Worm (Caenorhabditis elegans): ENCODE measurements around the gene ZK666.1.

ZK666.1 gene

DNA sequence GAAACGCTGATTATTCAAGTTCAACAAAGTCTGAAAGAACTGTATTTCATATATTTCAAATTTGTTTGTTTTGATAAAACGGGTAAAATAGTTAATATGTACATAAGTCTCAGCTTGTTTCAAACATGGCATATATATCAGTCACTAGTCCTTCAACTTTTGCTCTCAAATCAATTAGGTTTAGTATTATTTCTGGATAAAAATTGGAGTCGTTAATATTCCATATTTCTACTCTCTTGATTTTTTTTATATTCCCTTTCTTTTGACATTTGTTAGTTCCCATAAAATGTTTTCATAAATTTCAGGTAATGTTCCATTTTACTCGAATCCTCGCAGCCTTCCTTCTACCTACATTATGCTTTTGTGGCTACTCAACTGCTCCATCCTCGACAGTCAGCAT is 35.3 kb downstream of the ZK666.1 start, which contains the start of gene cut-4:
cut-4 (plus strand) TSS at position 301 of the 400 bp plus-strand sequence.
- TF ChIP-seq ceh-9 (tag; optimal IDR thresholded peaks at IDR 0.05) (no peak), zag-1 (tag; optimal IDR thresholded peaks at IDR 0.05) (no peak), egl-27 (tag; optimal IDR thresholded peaks at IDR 0.05) (no peak), egl-5 (tag; optimal IDR thresholded peaks at IDR 0.05) (no peak), mml-1 (tag; optimal IDR thresholded peaks at IDR 0.05) (no peak), daf-12 (tag; optimal IDR thresholded peaks at IDR 0.05) (no peak), nhr-237 (tag; optimal IDR thresholded peaks at IDR 0.05) (no peak), nfya-1 (tag; optimal IDR thresholded peaks at IDR 0.05; ENCODE audit: insufficient read depth) (no peak), nhr-67 (tag; optimal IDR thresholded peaks at IDR 0.05) (no peak), elt-3 (tag; optimal IDR thresholded peaks at IDR 0.05) (no peak)

DNA sequence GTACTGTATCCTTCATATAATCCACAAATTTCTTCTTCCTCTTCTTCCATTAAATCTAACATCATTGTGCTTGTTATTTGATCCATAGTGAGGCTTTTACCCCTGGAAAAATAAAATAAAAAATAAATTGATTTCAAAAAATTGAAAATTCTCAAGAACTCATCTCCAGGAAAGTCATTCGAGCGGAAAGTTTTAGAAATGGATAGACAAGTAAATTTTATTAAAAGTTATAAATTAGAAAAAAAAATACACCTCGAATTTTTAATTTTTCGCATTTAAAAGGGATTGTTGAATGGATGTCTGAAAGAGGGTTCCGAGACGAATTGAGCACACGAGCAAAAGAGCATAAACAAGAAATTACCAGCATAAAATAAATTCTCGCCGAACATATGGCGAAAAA is 49.2 kb downstream of the ZK666.1 start, which contains the start of gene frpr-21:
frpr-21 (minus strand) TSS at position 101 of the 400 bp plus-strand sequence.
- TF ChIP-seq skn-1 (tag; optimal IDR thresholded peaks at IDR 0.05) (no peak), nhr-12 (tag; optimal IDR thresholded peaks at IDR 0.05) (no peak), elt-2 (tag; optimal IDR thresholded peaks at IDR 0.05) (no peak), nhr-28 (tag; optimal IDR thresholded peaks at IDR 0.05) (no peak), ceh-16 (tag; optimal IDR thresholded peaks at IDR 0.05) (no peak), nhr-11 (tag; optimal IDR thresholded peaks at IDR 0.05) (no peak), nfya-1 (tag; optimal IDR thresholded peaks at IDR 0.05; ENCODE audit: insufficient read depth) (no peak), mml-1 (tag; optimal IDR thresholded peaks at IDR 0.05) (no peak), jun-1 (tag; optimal IDR thresholded peaks at IDR 0.05) (no peak), egl-5 (tag; optimal IDR thresholded peaks at IDR 0.05) (no peak), hmg-11 (tag; optimal IDR thresholded peaks at IDR 0.05) (no peak), fos-1 (tag; optimal IDR thresholded peaks at IDR 0.05) (no peak), fkh-2 (tag; optimal IDR thresholded peaks at IDR 0.05) (no peak), ztf-4 (tag; optimal IDR thresholded peaks at IDR 0.05) (no peak), nhr-23 (tag; optimal IDR thresholded peaks at IDR 0.05) (no peak), nhr-77 (tag; optimal IDR thresholded peaks at IDR 0.05) (no peak), elt-3 (tag; optimal IDR thresholded peaks at IDR 0.05) (no peak), unc-39 (tag; optimal IDR thresholded peaks at IDR 0.05) (no peak), ceh-9 (tag; optimal IDR thresholded peaks at IDR 0.05) (no peak), pha-4 (tag; optimal IDR thresholded peaks at IDR 0.05) (no peak)

Measured in whole organism, L3 larva.